Fruit fly (Drosophila melanogaster): ENCODE measurements around the gene RhoGAP1A.

DNA sequence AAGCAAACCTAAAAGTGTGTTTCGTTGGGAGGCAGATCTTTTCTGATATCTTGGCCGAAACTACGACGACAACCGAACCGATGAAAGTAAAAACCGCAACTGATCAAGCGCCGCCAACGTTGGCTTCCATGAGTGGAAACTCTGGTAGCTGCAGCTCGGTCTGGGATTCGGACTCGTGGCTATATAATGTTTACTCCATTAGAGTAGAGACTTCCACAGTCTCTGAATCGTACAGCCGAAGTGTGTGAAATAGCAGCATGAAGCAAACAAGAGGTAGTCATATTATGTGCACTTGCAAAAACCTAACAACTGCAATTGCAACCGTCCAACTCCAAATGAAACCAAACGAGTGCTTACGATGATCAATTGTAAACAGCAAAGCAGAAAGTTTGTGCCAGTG lies 21.1 kb downstream of the RhoGAP1A start, which contains the start of gene CG17707:
- TF ChIP-seq toe (GFP tag; optimal IDR thresholded peaks at IDR 0.05) (no peak), CG1620 (GFP tag; optimal IDR thresholded peaks at IDR 0.05) (no peak), CG33017 (tag; optimal IDR thresholded peaks at IDR 0.05) (no peak), CG11617 (GFP tag; optimal IDR thresholded peaks at IDR 0.05) (no peak), pad (GFP tag; optimal IDR thresholded peaks at IDR 0.05) (no peak), Mnt (GFP tag; optimal IDR thresholded peaks at IDR 0.05) (no peak)

Measured in whole organism, adult.